Fruit fly (Drosophila melanogaster) whole organism, pupa: Measurements from ENCODE around the gene CG32708.

Experiments used
- EcR ChIP-seq: fragments of 200-800 bp; sonication (Bioruptor generic); optimal IDR thresholded peaks from 3 replicates; lab custom pipeline; 2019; ENCODE audit warnings: missing biosample characterization, missing genetic modification characterization, mild to moderate bottlenecking, moderate library complexity, missing genetic modification reagents
- Ets98B ChIP-seq: fragments of 200-800 bp; sonication (Bioruptor generic); IDR thresholded peaks from 2 replicates; pipeline ENCODE4 v1.3.6; 2022; ENCODE audit warnings: missing biosample characterization, missing genetic modification characterization
- Pif1B ChIP-seq: fragments of 200-800 bp; sonication (Bioruptor generic); optimal IDR thresholded peaks from 3 replicates; lab custom pipeline; 2016; ENCODE audit warnings: missing biosample characterization, missing genetic modification characterization

DNA sequence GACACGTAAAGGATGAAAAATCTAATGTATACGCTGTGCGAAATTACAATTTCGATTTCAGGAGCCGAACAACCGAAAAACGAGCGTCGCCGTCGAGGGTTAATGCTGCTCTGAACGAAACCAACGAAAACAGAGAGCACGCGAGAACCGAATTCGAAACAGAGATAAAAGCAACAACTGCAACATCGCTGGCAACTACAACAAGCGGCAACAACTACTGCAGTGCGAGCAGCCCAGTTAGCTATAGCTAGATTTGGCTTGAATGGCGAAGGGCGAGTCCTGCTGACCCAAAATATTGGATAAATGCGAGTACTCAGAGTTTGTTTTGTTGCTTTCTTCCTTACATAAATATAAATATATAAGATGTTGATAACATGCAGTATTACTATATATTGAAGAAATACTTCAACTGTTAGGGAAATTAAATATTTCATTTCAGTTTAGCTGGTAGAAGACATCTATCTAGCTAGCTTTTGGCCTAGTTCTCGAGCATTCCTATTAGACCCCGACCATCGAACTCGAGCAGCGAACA, 49.3 kb downstream of the CG32708 start, which contains the start of gene fend:
- peak; percentile 49 for TF ChIP-seq Pif1B
- TF ChIP-seq Ets98B (GFP tag; lab: Robert Waterston, UW), result no peak
- TF ChIP-seq EcR (GFP tag; lab: Kevin White, UChicago), result no peak
